Worm (Caenorhabditis elegans): ENCODE results near the gene srt-30.

DNA sequence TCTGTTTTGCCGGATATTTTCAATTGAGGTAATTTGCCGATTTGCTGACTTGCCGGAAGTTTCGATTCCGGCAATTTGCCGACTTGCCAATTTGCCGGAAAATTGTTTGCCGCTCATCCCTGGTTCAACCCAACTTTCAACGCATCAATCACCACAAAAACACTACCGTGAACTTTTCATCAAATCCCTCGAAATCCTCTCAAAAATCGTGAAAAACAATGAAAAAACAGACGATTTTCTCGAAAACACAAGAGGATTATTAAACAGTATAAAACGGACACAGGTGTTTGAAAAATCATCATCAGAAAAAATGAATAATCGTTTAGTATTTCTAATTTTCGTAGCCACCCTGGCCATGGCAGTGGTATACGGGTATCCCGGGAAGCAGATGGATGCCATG is 33.4 kb downstream of the srt-30 start, which contains the start of gene Y39H10A.1:
- no peak for TF ChIP-seq php-3 (GFP tag; IDR thresholded peaks at IDR 0.05)
- TF ChIP-seq jun-1 (tag; optimal IDR thresholded peaks at IDR 0.05): no peak
- no peak for TF ChIP-seq fkh-10 (GFP tag; optimal IDR thresholded peaks at IDR 0.05)
- TF ChIP-seq pha-4 (GFP tag; IDR thresholded peaks at IDR 0.05): no peak
- TF ChIP-seq pha-4 (tag; optimal IDR thresholded peaks at IDR 0.05): no peak
- TF ChIP-seq F26F4.8 (GFP tag; conservative IDR thresholded peaks at IDR 0.05): no peak
- no peak for TF ChIP-seq ama-1 (optimal IDR thresholded peaks at IDR 0.05)
- TF ChIP-seq snpc-4 (tag; optimal IDR thresholded peaks at IDR 0.05): no peak
- TF ChIP-seq nhr-77 (tag; optimal IDR thresholded peaks at IDR 0.05): no peak
- no peak for TF ChIP-seq mep-1 (tag; optimal IDR thresholded peaks at IDR 0.05)
- TF ChIP-seq unc-62 (GFP tag; optimal IDR thresholded peaks at IDR 0.05 in 1 of 2): no peak
- no peak for TF ChIP-seq unc-62 (tag; optimal IDR thresholded peaks at IDR 0.05)
- TF ChIP-seq fos-1 (tag; optimal IDR thresholded peaks at IDR 0.05): no peak
- TF ChIP-seq ceh-44 (GFP tag; IDR thresholded peaks at IDR 0.05): no peak
- TF ChIP-seq nhr-25 (tag; optimal IDR thresholded peaks at IDR 0.05; ENCODE audit: borderline replicate concordance, insufficient read depth): no peak
- no peak for TF ChIP-seq nhr-237 (tag; optimal IDR thresholded peaks at IDR 0.05)
